Fruit fly (Drosophila melanogaster) Kc167 (cell line): ENCODE results near the gene stumps.

Experiments used
- Myc ChIP-seq: fragments of >200 bp; optimal IDR thresholded peaks from 2 replicates; lab custom pipeline; 2017; ENCODE audit warnings: missing external identifiers
- Sin3A ChIP-seq: fragments of >200 bp; optimal IDR thresholded peaks from 2 replicates; lab custom pipeline; 2018; ENCODE audit warnings: missing external identifiers
- h ChIP-seq: fragments of >200 bp; optimal IDR thresholded peaks from 3 replicates; lab custom pipeline; 2018; ENCODE audit warnings: missing external identifiers
- insv ChIP-seq: fragments of >200 bp; optimal IDR thresholded peaks from 3 replicates; lab custom pipeline; 2018; ENCODE audit warnings: missing external identifiers
- psq ChIP-seq: fragments of >200 bp; optimal IDR thresholded peaks from 2 replicates; lab custom pipeline; 2017; ENCODE audit warnings: missing external identifiers
- ttk ChIP-seq: sonication (Bioruptor generic); optimal IDR thresholded peaks from 2 replicates; lab custom pipeline; 2017; ENCODE audit warnings: missing external identifiers

Gene stumps

dm6 chr3R:14631911-14632310 is 54.9 kb downstream of the stumps start:
- TF ChIP-seq psq (lab: Kevin White, UChicago) = no peak
- TF ChIP-seq insv (lab: Kevin White, UChicago) = no peak
- TF ChIP-seq h = no peak
- no peak for TF ChIP-seq ttk (lab: Kevin White, UChicago)
- TF ChIP-seq Myc (lab: Kevin White, UChicago) = no peak
- no peak for TF ChIP-seq Sin3A (lab: Kevin White, UChicago)

dm6 chr3R:14642463-14642862 is 65.4 kb downstream of the stumps start, which contains the start of gene CG7886:
Gene CG7886 (minus strand): TSS chr3R:14642563.
- TF ChIP-seq insv (lab: Kevin White, UChicago) = no peak
- TF ChIP-seq ttk (lab: Kevin White, UChicago) = no peak
- no peak for TF ChIP-seq Myc (lab: Kevin White, UChicago)
- TF ChIP-seq psq (lab: Kevin White, UChicago) = no peak
- no peak for TF ChIP-seq h
- no peak for TF ChIP-seq Sin3A (lab: Kevin White, UChicago)

dm6 chr3R:14649307-14650239 is 72.6 kb downstream of the stumps start:
- no peak for TF ChIP-seq Sin3A (lab: Kevin White, UChicago)
- no peak for TF ChIP-seq ttk (lab: Kevin White, UChicago)
- TF ChIP-seq insv (lab: Kevin White, UChicago) = no peak
- no peak for TF ChIP-seq Myc (lab: Kevin White, UChicago)
- TF ChIP-seq psq (lab: Kevin White, UChicago) = no peak
- TF ChIP-seq h = no peak

dm6 chr3R:14650367-14650766 is 73.3 kb downstream of the stumps start:
- TF ChIP-seq psq (lab: Kevin White, UChicago) = no peak
- TF ChIP-seq ttk (lab: Kevin White, UChicago) = no peak
- no peak for TF ChIP-seq h
- no peak for TF ChIP-seq insv (lab: Kevin White, UChicago)
- no peak for TF ChIP-seq Sin3A (lab: Kevin White, UChicago)
- no peak for TF ChIP-seq Myc (lab: Kevin White, UChicago)

- no peak for TF ChIP-seq ttk (lab: Kevin White, UChicago)
- TF ChIP-seq Myc (lab: Kevin White, UChicago) = no peak
- no peak for TF ChIP-seq psq (lab: Kevin White, UChicago)
- TF ChIP-seq insv (lab: Kevin White, UChicago) = no peak
- no peak for TF ChIP-seq h
- no peak for TF ChIP-seq Sin3A (lab: Kevin White, UChicago)
Measured at dm6 chr3R:14651076-14651662, 74.2 kb downstream of the stumps start.

- no peak for TF ChIP-seq psq (lab: Kevin White, UChicago)
- no peak for TF ChIP-seq h
- TF ChIP-seq Sin3A (lab: Kevin White, UChicago) = no peak
- TF ChIP-seq ttk (lab: Kevin White, UChicago) = no peak
- no peak for TF ChIP-seq Myc (lab: Kevin White, UChicago)
- TF ChIP-seq insv (lab: Kevin White, UChicago) = no peak
Measured at dm6 chr3R:14652301-14652880, 75.4 kb downstream of the stumps start.

- no peak for TF ChIP-seq Sin3A (lab: Kevin White, UChicago)
- no peak for TF ChIP-seq Myc (lab: Kevin White, UChicago)
- no peak for TF ChIP-seq h
- TF ChIP-seq insv (lab: Kevin White, UChicago) = no peak
Measured at dm6 chr3R:14653039-14653852, 76.2 kb downstream of the stumps start.

- TF ChIP-seq ttk (lab: Kevin White, UChicago) (no peak), psq (lab: Kevin White, UChicago) (no peak), h (no peak), Myc (lab: Kevin White, UChicago) (no peak), Sin3A (lab: Kevin White, UChicago) (no peak), insv (lab: Kevin White, UChicago) (no peak)
Measured at dm6 chr3R:14654231-14654975, 77.4 kb downstream of the stumps start.

- TF ChIP-seq h = no peak
- TF ChIP-seq ttk (lab: Kevin White, UChicago) = no peak
- no peak for TF ChIP-seq Myc (lab: Kevin White, UChicago)
- TF ChIP-seq psq (lab: Kevin White, UChicago) = no peak
- TF ChIP-seq insv (lab: Kevin White, UChicago) = no peak
- no peak for TF ChIP-seq Sin3A (lab: Kevin White, UChicago)
Measured at dm6 chr3R:14654976-14655896, 78.2 kb downstream of the stumps start.
